Worm (Caenorhabditis elegans) whole organism, early embryonic: ENCODE results near the gene C10A4.6.
"Not testable (repeated sequence)": the region's sequence is repeated elsewhere in the genome, so short reads cannot be mapped to it uniquely, and the experiment has no call there.

Source experiments
- B0310.2 ChIP-seq: sonication (generic microtip); optimal IDR thresholded peaks from 2 replicates; lab custom pipeline; 2016; ENCODE audit warnings: mild to moderate bottlenecking, missing genetic modification characterization, missing compliant biosample characterization
- F13C5.2 ChIP-seq: sonication (generic microtip); optimal IDR thresholded peaks from 2 replicates; lab custom pipeline; 2017; ENCODE audit warnings: mild to moderate bottlenecking, missing genetic modification characterization, inconsistent platforms, missing compliant biosample characterization
- aly-1 ChIP-seq: sonication (generic microtip); optimal IDR thresholded peaks from 2 replicates; lab custom pipeline; 2016; ENCODE audit warnings: missing genetic modification characterization, missing compliant biosample characterization
- ama-1 ChIP-seq: fragments of 150-350 bp; optimal IDR thresholded peaks from 2 replicates; lab custom pipeline; 2014
- ceh-13 ChIP-seq: fragments of 200-800 bp; sonication (Bioruptor generic); optimal IDR thresholded peaks from 2 replicates; lab custom pipeline; 2018; ENCODE audit warnings: mild to moderate bottlenecking, missing genetic modification characterization, missing compliant biosample characterization
- ceh-36 ChIP-seq: sonication (generic microtip); optimal IDR thresholded peaks from 2 replicates; lab custom pipeline; 2016; ENCODE audit warnings: missing genetic modification characterization, inconsistent platforms, missing compliant biosample characterization
- ets-7 ChIP-seq: sonication (generic microtip); optimal IDR thresholded peaks from 2 replicates; lab custom pipeline; 2016; ENCODE audit warnings: missing genotype, missing genetic modification characterization, missing compliant biosample characterization
- flt-1 ChIP-seq: fragments of 200-800 bp; sonication (Bioruptor generic); IDR thresholded peaks from 2 replicates; pipeline ENCODE4 v1.3.6; 2022; ENCODE audit warnings: missing genetic modification characterization, missing compliant biosample characterization
- hmbx-1 ChIP-seq: sonication (generic microtip); optimal IDR thresholded peaks from 2 replicates; lab custom pipeline; 2016; ENCODE audit warnings: mild to moderate bottlenecking, missing genetic modification characterization, missing compliant biosample characterization
- hmg-4 ChIP-seq: fragments of 200-800 bp; sonication (Bioruptor generic); optimal IDR thresholded peaks from 2 replicates; lab custom pipeline; 2018; ENCODE audit warnings: mild to moderate bottlenecking, missing genetic modification characterization, missing compliant biosample characterization
- hnd-1 ChIP-seq: sonication (generic microtip); optimal IDR thresholded peaks from 2 replicates; lab custom pipeline; 2016; ENCODE audit warnings: missing genetic modification characterization, missing compliant biosample characterization
- pes-1 ChIP-seq: fragments of 200-800 bp; sonication (Bioruptor generic); IDR thresholded peaks from 2 replicates; pipeline ENCODE4 v1.3.6; 2022; ENCODE audit warnings: missing genetic modification reagents, missing genetic modification characterization, missing compliant biosample characterization
- scrt-1 ChIP-seq: fragments of 200-800 bp; sonication (Bioruptor generic); IDR thresholded peaks from 2 replicates; pipeline ENCODE4 v1.3.6; 2022; ENCODE audit warnings: missing genetic modification characterization, missing compliant biosample characterization
- sea-1 ChIP-seq: fragments of 200-800 bp; sonication (Bioruptor generic); conservative IDR thresholded peaks from 2 replicates; pipeline ENCODE4 v1.3.6; 2022; ENCODE audit warnings: missing genetic modification characterization, missing compliant biosample characterization
- tbx-11 ChIP-seq: fragments of 200-800 bp; sonication (Bioruptor generic); IDR thresholded peaks from 2 replicates; pipeline ENCODE4 v1.3.6; 2022; ENCODE audit warnings: missing genetic modification characterization, missing compliant biosample characterization
- tbx-37 ChIP-seq: fragments of 200-800 bp; sonication (Bioruptor generic); conservative IDR thresholded peaks from 2 replicates; pipeline ENCODE4 v1.3.6; 2022; ENCODE audit warnings: missing genetic modification reagents, missing genetic modification characterization, missing compliant biosample characterization
- tra-4 ChIP-seq: sonication (generic microtip); optimal IDR thresholded peaks from 2 replicates; lab custom pipeline; 2017; ENCODE audit warnings: missing genetic modification characterization, missing compliant biosample characterization

Gene C10A4.6

DNA sequence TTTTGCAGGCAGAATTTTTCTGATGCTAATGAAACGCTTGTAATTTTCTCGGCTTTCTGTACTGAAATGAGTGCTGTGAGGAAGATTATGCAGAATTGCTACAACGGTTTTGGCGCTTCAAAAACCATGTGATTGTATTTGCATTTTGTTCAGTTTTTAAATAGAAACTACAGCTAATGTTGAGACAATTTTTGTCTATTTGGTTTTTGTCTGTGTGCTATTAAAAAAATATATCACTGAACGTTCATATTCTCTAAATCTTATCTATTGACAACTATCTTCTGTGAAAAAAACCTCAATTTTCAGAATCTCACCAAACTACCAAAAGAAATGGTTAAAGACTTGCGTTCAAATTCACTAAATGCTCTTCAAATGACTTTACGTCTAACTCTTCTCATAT is at the start of gene C10A4.6:
Gene C10A4.6, plus strand, starts transcription at position 301 of the 400 bp plus-strand sequence.
- TF ChIP-seq hmbx-1 (tag; lab: Kevin White, UChicago) (no peak), flt-1 (no peak), hnd-1 (tag; lab: Kevin White, UChicago) (no peak), ceh-13 (GFP tag; lab: Kevin White, UChicago) (no peak), ceh-36 (tag; lab: Kevin White, UChicago) (no peak), tbx-11 (GFP tag; lab: Robert Waterston, UW) (no peak), tbx-37 (no peak), ama-1 (lab: Kevin White, UChicago) (no peak), ets-7 (no peak), sea-1 (GFP tag; lab: Robert Waterston, UW) (no peak), scrt-1 (GFP tag; lab: Robert Waterston, UW) (no peak), pes-1 (GFP tag; lab: Robert Waterston, UW) (no peak), aly-1 (tag; lab: Kevin White, UChicago) (no peak), hmg-4 (GFP tag; lab: Kevin White, UChicago) (no peak), F13C5.2 (no peak), tra-4 (tag; lab: Kevin White, UChicago) (no peak), B0310.2 (tag; lab: Kevin White, UChicago) (no peak)

DNA sequence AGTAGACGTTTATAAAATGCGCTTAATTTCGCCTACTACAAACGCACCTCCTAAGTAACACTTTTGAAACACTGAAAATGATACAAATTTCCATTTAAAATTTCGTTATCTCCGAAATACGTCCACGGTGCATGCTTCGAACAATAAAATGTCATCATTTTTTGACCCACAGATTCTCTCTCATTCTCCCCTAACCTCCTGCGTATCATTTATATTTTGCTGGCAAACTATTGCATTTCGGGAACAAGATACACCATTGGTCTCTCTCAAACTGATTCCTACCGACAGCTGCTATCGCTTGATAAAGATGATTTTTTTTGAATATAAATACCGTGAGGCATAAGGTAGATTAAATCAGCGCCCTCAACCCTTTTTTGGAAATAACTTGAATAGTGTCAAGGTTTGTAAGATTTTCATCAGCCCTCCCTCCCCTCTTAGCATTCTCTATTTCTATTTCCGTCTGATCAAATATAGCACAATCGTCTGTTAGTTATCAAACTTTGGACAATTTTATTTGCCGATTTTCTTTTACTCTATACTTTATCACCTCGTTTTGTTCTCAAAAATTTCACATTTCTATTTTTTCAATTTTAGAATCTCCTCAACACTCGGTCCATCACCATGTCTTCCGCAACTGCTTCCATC is 49.3 kb upstream of the C10A4.6 start, which contains the start of gene C07D8.6:
Gene C07D8.6, plus strand, starts transcription at position 595 of the 645 bp plus-strand sequence.
- TF ChIP-seq pes-1 (GFP tag; lab: Robert Waterston, UW) (no peak), ama-1 (lab: Kevin White, UChicago) (no peak), flt-1 (no peak)

DNA sequence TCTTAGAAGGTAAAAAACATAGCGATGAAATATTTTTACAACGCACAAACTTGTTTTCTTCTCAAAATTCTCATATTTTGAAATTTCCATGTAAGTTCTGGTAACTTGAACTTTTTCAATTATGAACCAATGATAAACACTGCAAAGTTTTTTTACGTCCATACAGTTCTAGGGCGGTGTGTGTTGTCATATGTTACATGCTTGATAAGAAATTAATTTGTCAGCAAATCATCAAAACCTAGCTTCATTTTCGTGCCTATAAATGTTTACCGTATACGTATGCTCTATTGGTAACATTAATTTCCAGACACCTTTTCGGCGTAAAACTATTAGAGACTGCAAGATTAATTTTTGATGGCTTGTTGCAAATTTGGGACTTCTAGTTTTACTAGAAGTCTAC is 47.2 kb upstream of the C10A4.6 start:
- TF ChIP-seq pes-1 (GFP tag; lab: Robert Waterston, UW), result no peak
- no peak for TF ChIP-seq tbx-37
- TF ChIP-seq hmbx-1 (tag; lab: Kevin White, UChicago), result no peak
- no peak for TF ChIP-seq aly-1 (tag; lab: Kevin White, UChicago)
- no peak for TF ChIP-seq B0310.2 (tag; lab: Kevin White, UChicago)
- TF ChIP-seq sea-1 (GFP tag; lab: Robert Waterston, UW), result no peak
- no peak for TF ChIP-seq hnd-1 (tag; lab: Kevin White, UChicago)
- no peak for TF ChIP-seq tbx-11 (GFP tag; lab: Robert Waterston, UW)
- no peak for TF ChIP-seq ama-1 (lab: Kevin White, UChicago)
- no peak for TF ChIP-seq ets-7
- no peak for TF ChIP-seq scrt-1 (GFP tag; lab: Robert Waterston, UW)
- no peak for TF ChIP-seq ceh-13 (GFP tag; lab: Kevin White, UChicago)
- no peak for TF ChIP-seq hmg-4 (GFP tag; lab: Kevin White, UChicago)
- TF ChIP-seq ceh-36 (tag; lab: Kevin White, UChicago), result no peak
- no peak for TF ChIP-seq F13C5.2
- TF ChIP-seq tra-4 (tag; lab: Kevin White, UChicago), result no peak
- no peak for TF ChIP-seq flt-1

DNA sequence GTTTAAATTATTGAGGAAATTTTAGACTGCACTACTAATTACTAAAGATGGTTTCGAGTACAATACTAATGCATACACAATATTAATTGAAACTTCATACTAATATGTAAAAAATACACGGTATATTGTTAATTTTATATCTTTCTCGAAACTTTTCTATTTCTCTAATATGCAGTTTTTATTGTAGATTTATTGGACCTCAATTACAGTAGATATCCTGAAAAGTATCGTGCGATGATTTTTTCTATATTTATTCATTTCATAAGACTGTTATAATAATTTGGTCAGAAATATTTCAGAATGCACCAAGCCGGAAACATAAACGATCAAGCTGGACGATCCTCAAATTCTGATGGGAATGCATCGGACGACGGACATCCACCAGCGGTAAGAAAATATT is 46.6 kb upstream of the C10A4.6 start, which contains the start of gene C07D8.5:
Gene C07D8.5, plus strand, starts transcription at position 301 of the 400 bp plus-strand sequence.
- TF ChIP-seq ceh-36 (tag; lab: Kevin White, UChicago) (no peak), flt-1 (no peak), ceh-13 (GFP tag; lab: Kevin White, UChicago) (no peak), tbx-11 (GFP tag; lab: Robert Waterston, UW) (no peak), F13C5.2 (no peak), aly-1 (tag; lab: Kevin White, UChicago) (no peak), tra-4 (tag; lab: Kevin White, UChicago) (no peak), ama-1 (lab: Kevin White, UChicago) (no peak), pes-1 (GFP tag; lab: Robert Waterston, UW) (no peak), sea-1 (GFP tag; lab: Robert Waterston, UW) (no peak), tbx-37 (no peak), hmbx-1 (tag; lab: Kevin White, UChicago) (no peak), B0310.2 (tag; lab: Kevin White, UChicago) (no peak), scrt-1 (GFP tag; lab: Robert Waterston, UW) (no peak), hmg-4 (GFP tag; lab: Kevin White, UChicago) (no peak)

DNA sequence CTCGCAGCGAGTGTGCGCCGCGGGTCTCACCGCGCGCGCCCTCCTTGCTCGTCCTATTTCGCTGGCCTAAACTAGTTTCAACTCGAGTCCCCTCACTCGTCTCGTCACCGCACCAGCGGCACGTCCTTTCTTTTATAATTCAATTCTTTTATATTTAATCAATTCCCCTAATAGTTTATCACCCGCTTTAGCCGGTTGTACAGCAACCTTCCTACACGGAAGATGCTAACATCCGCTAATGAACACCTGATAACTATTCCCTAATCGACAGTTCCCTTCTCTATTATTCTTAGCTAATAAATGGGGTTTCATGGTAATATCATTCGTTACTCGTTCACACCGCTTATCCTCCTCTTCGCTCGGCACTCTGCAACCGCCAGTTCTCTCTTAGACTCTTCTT is 25.1 kb upstream of the C10A4.6 start, which contains the start of gene C56G3.2:
Gene C56G3.2, plus strand, starts transcription at position 301 of the 400 bp plus-strand sequence.
- TF ChIP-seq ceh-13 (GFP tag; lab: Kevin White, UChicago); hmbx-1 (tag; lab: Kevin White, UChicago); sea-1 (GFP tag; lab: Robert Waterston, UW): not testable (repeated sequence)

DNA sequence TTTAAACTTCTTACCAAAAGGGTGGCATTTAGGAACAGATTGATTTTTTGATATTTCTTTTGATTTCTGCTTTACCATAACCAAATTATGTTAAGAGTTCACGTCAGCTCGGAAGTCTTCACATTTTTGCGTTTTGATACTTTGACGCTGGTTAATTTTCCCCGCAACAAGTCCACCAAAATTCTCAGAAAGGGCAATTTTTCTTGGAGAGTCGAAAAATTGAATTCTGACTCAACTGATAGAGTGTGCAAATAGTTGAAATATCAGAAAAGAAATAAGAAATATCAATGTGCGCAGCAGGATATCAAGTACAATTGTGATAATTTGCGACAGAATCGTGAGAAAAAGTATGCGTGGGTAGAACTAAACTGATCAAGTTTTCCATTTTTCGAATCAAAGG is 20.6 kb upstream of the C10A4.6 start:
- TF ChIP-seq hmbx-1 (tag; lab: Kevin White, UChicago), result no peak
- no peak for TF ChIP-seq tra-4 (tag; lab: Kevin White, UChicago)
- TF ChIP-seq scrt-1 (GFP tag; lab: Robert Waterston, UW), result no peak
- TF ChIP-seq flt-1, result no peak
- no peak for TF ChIP-seq B0310.2 (tag; lab: Kevin White, UChicago)
- no peak for TF ChIP-seq ceh-13 (GFP tag; lab: Kevin White, UChicago)
- TF ChIP-seq tbx-11 (GFP tag; lab: Robert Waterston, UW), result no peak
- no peak for TF ChIP-seq pes-1 (GFP tag; lab: Robert Waterston, UW)
- no peak for TF ChIP-seq ets-7
- TF ChIP-seq tbx-37, result no peak
- TF ChIP-seq aly-1 (tag; lab: Kevin White, UChicago), result no peak
- TF ChIP-seq ceh-36 (tag; lab: Kevin White, UChicago), result no peak
- no peak for TF ChIP-seq ama-1 (lab: Kevin White, UChicago)
- no peak for TF ChIP-seq hnd-1 (tag; lab: Kevin White, UChicago)
- no peak for TF ChIP-seq F13C5.2

DNA sequence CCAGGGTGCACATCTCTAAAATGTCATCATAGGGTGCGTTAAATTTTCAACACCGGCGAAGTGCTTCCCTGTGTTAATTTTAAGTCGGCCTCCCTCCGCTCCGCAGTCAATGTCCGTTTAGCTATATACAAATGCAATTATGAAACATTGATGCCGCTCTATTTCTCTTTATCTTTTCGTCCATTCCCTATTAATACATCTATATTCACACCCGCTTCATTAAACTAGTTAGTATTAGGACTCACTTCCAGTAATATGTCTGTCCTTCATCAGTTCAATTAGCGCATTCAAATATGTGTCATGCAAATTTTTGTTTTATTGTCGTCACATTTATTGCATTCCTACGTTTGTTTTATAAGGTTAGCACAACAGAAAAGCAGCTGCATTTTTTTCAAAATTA is 18.4 kb upstream of the C10A4.6 start:
- TF ChIP-seq scrt-1 (GFP tag; lab: Robert Waterston, UW), result no peak
- no peak for TF ChIP-seq ceh-36 (tag; lab: Kevin White, UChicago)
- no peak for TF ChIP-seq hmg-4 (GFP tag; lab: Kevin White, UChicago)
- no peak for TF ChIP-seq aly-1 (tag; lab: Kevin White, UChicago)
- no peak for TF ChIP-seq ets-7
- TF ChIP-seq hnd-1 (tag; lab: Kevin White, UChicago), result no peak
- TF ChIP-seq ceh-13 (GFP tag; lab: Kevin White, UChicago), result no peak
- TF ChIP-seq F13C5.2, result no peak
- no peak for TF ChIP-seq pes-1 (GFP tag; lab: Robert Waterston, UW)
- no peak for TF ChIP-seq ama-1 (lab: Kevin White, UChicago)
- no peak for TF ChIP-seq B0310.2 (tag; lab: Kevin White, UChicago)
- TF ChIP-seq tbx-37, result no peak
- TF ChIP-seq tra-4 (tag; lab: Kevin White, UChicago), result no peak
